Fruit fly (Drosophila melanogaster) S2 (cell line): Measurements from ENCODE around the gene CG5665.

Experiments
- CG8478 ChIP-seq: fragments of >200 bp; optimal IDR thresholded peaks from 2 replicates; lab custom pipeline; 2018
- CTCF ChIP-seq, 2 experiments: fragments of >200 bp; optimal IDR thresholded peaks; 2 replicates each; lab custom pipeline; 2018

- TF ChIP-seq CG8478 (no peak), CTCF (optimal IDR thresholded peaks at IDR 0.05; lab: Kevin White, UChicago) (no peak)
These were observed 17.2 kb downstream of the CG5665 start for dm6 chr3L:20375467-20375866.
